Worm (Caenorhabditis elegans): ENCODE data around the gene F14F9.8.
A peak's percentile ranks its signal among the peaks of the same experiment; 100 is the strongest.

The F14F9.8 gene

DNA sequence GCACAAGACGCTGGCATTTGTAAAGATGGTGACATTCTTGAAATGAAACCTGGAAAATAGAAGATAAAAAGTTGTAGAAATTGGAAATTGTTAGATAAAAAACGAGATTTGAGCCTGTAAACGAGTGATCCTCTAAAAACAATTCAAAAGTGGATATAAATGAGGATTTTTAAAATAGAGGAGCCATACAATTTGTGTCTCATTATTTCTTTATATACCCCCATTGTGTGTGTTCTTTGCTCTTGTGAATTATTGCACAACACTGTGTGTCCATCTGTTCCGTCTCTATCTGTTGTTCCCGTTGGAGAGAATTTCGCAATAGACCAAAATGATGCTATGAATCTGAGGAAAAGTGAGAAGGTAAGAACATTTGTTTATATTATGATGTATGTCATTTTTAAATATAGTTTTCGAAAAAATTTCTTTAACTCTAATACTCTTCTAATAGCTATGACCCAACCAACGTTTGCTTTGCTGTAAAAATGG, 43.2 kb upstream of the F14F9.8 start, which contains the start of gene Y58A7A.5 (continued):
- TF ChIP-seq lin-39 (tag; optimal IDR thresholded peaks at IDR 0.05) (no peak), elt-3 (tag; optimal IDR thresholded peaks at IDR 0.05) (no peak), peb-1 (tag; optimal IDR thresholded peaks at IDR 0.05) (no peak), nhr-12 (tag; optimal IDR thresholded peaks at IDR 0.05) (no peak), sma-3 (GFP tag; optimal IDR thresholded peaks at IDR 0.05) (no peak), unc-62 (GFP tag; optimal IDR thresholded peaks at IDR 0.05) (no peak), zag-1 (tag; optimal IDR thresholded peaks at IDR 0.05) (no peak)

ce11 chrV:5088311-5088710, 41.8 kb upstream of the F14F9.8 start:
- TF ChIP-seq sma-9 (GFP tag; optimal IDR thresholded peaks at IDR 0.05) (peak; percentile 35), sma-9 (tag; optimal IDR thresholded peaks at IDR 0.05) (no peak), lin-11 (tag; optimal IDR thresholded peaks at IDR 0.05) (no peak), nhr-11 (tag; optimal IDR thresholded peaks at IDR 0.05) (no peak), mab-5 (tag; optimal IDR thresholded peaks at IDR 0.05) (no peak), ztf-1 (GFP tag; conservative IDR thresholded peaks at IDR 0.05) (no peak), ceh-16 (tag; optimal IDR thresholded peaks at IDR 0.05) (no peak), dmd-4 (tag; optimal IDR thresholded peaks at IDR 0.05) (no peak), nhr-129 (tag; optimal IDR thresholded peaks at IDR 0.05) (no peak), ztf-11 (tag; optimal IDR thresholded peaks at IDR 0.05) (no peak), sem-4 (tag; optimal IDR thresholded peaks at IDR 0.05) (peak; percentile 39), ceh-82 (tag; optimal IDR thresholded peaks at IDR 0.05) (no peak), nhr-21 (tag; optimal IDR thresholded peaks at IDR 0.05) (no peak), unc-62 (GFP tag; optimal IDR thresholded peaks at IDR 0.05) (no peak), nhr-77 (tag; optimal IDR thresholded peaks at IDR 0.05) (no peak)

- TF ChIP-seq sma-3 (GFP tag; optimal IDR thresholded peaks at IDR 0.05) (no peak), zag-1 (tag; optimal IDR thresholded peaks at IDR 0.05) (no peak), blmp-1 (tag; optimal IDR thresholded peaks at IDR 0.05; ENCODE audit: insufficient read depth) (no peak), ZK546.5 (tag; optimal IDR thresholded peaks at IDR 0.05) (no peak), skn-1 (tag; optimal IDR thresholded peaks at IDR 0.05) (no peak), sem-4 (tag; optimal IDR thresholded peaks at IDR 0.05) (peak; percentile 48), C34F6.9 (tag; optimal IDR thresholded peaks at IDR 0.05) (no peak), lsy-2 (tag; optimal IDR thresholded peaks at IDR 0.05) (peak in 1 of 2 experiments; percentile 7), mbf-1 (tag; optimal IDR thresholded peaks at IDR 0.05) (no peak), lin-13 (GFP tag; optimal IDR thresholded peaks at IDR 0.05) (no peak), Y55F3AM.14 (GFP tag; optimal IDR thresholded peaks at IDR 0.05) (no peak), nhr-25 (tag; optimal IDR thresholded peaks at IDR 0.05) (no peak), mab-5 (tag; optimal IDR thresholded peaks at IDR 0.05) (no peak), lin-11 (tag; optimal IDR thresholded peaks at IDR 0.05) (no peak), aly-2 (tag; optimal IDR thresholded peaks at IDR 0.05) (no peak), nhr-23 (tag; optimal IDR thresholded peaks at IDR 0.05) (no peak), elt-3 (tag; optimal IDR thresholded peaks at IDR 0.05) (no peak), gmeb-1 (tag; optimal IDR thresholded peaks at IDR 0.05) (no peak), unc-55 (GFP tag; optimal IDR thresholded peaks at IDR 0.05) (peak; percentile 35)
Measured at ce11 chrV:5089497-5090134, 40.5 kb upstream of the F14F9.8 start, which contains the start of gene glb-32. TSS of gene glb-32 (minus strand) at chrV:5089547.

ce11 chrV:5090386-5090785, 39.7 kb upstream of the F14F9.8 start:
- peak in 1 of 2 experiments; percentile 12 for TF ChIP-seq lsy-2 (tag; optimal IDR thresholded peaks at IDR 0.05)
- no peak for TF ChIP-seq mbf-1 (tag; optimal IDR thresholded peaks at IDR 0.05)

DNA sequence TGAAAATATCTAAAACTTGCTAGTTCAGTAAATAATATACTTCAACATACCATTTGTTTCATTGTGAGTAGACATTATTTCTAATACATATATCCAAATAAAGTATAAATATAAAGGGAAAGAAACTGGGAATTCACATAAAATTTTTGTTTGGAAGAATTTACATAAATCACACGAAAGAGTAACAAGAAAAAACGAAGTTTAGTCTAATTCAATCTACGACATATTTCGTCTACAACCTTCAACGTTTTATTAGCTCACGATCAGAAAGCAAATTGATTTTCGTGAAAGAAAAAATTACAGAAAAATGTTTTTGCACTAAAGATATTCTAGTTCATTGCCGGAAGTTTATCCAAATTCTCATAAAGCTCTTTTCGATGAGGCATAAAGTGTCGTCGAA, 33.1 kb upstream of the F14F9.8 start, which contains the start of gene C04F5.2:
TSS of gene C04F5.2 (minus strand) at position 101 of the 400 bp plus-strand sequence.
- TF ChIP-seq nhr-23 (tag; optimal IDR thresholded peaks at IDR 0.05) (no peak), nhr-25 (tag; optimal IDR thresholded peaks at IDR 0.05) (no peak), C34F6.9 (tag; optimal IDR thresholded peaks at IDR 0.05) (no peak), nhr-10 (tag; optimal IDR thresholded peaks at IDR 0.05) (no peak), unc-55 (GFP tag; optimal IDR thresholded peaks at IDR 0.05) (no peak), mab-5 (tag; optimal IDR thresholded peaks at IDR 0.05) (no peak), mdl-1 (tag; optimal IDR thresholded peaks at IDR 0.05) (no peak), ceh-82 (tag; optimal IDR thresholded peaks at IDR 0.05) (no peak), sma-9 (GFP tag; optimal IDR thresholded peaks at IDR 0.05) (no peak), sma-9 (tag; optimal IDR thresholded peaks at IDR 0.05) (no peak), R02D3.7 (tag; optimal IDR thresholded peaks at IDR 0.05) (no peak)

Data from whole organism, L2 larva.